In the genomic region with DNA sequence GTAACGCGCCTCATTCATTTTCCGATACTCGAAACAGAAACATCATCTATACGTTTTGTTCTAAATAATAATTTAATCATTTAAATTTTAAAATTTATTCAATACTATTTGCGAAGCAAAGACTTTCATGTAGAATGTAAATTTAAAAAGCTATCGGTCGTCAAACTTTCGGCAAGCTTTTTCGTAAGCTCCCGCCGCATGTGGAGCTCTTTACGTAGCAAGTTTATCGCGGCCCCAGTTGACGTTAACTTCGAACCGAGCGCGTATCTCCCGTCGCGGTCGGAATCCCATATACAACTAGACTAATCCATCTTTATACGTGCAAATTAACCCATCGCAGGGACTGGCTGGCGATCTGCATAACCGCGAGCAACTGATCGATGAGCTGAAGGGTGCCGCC, we compare ENCODE assay signal across 2 fruit fly cellular contexts.
A peak's percentile ranks its signal among the peaks of the same experiment; 100 is the strongest.
TF ChIP-seq lines count a peak whose summit lies in the region.

No protein-coding gene starts in this region.

- TF ChIP-seq CTCF in whole organism, embryonic (GFP tag; optimal IDR thresholded peaks at IDR 0.05; lab: Kevin White, UChicago): no peak

TF ChIP-seq in whole organism, embryonic, 481 proteins besides CTCF, POLR2A, EP300 and RAD21:
- TF ChIP-seq CG7357 (GFP tag; IDR thresholded peaks at IDR 0.05; lab: Robert Waterston, UW): 0 out of 3 replicates have a peak, but pooled peaks have one; percentile 19
- TF ChIP-seq BtbVII (GFP tag; optimal IDR thresholded peaks at IDR 0.05; lab: Kevin White, UChicago): no peak
- TF ChIP-seq CG9437 (GFP tag; optimal IDR thresholded peaks at IDR 0.05; lab: Kevin White, UChicago): peak; percentile 98
- TF ChIP-seq knrl (GFP tag; IDR thresholded peaks at IDR 0.05; lab: Robert Waterston, UW; ENCODE audit: partially characterized antibody): 0 out of 3 replicates have a peak, but pooled peaks have one; percentile 6

TF ChIP-seq in whole organism, wandering third instar larva, 38 proteins besides CTCF, POLR2A, EP300 and RAD21:
- TF ChIP-seq dsf (GFP tag; optimal IDR thresholded peaks at IDR 0.05; lab: Kevin White, UChicago; ENCODE audit: borderline replicate concordance): no peak
- peak; percentile 39 for TF ChIP-seq Vsx2 (GFP tag; optimal IDR thresholded peaks at IDR 0.05; lab: Kevin White, UChicago; ENCODE audit: partially characterized antibody)
- TF ChIP-seq CrebA (GFP tag; optimal IDR thresholded peaks at IDR 0.05; lab: Kevin White, UChicago; ENCODE audit: borderline replicate concordance): peak; percentile 40
